Worm (Caenorhabditis elegans) whole organism, late embryonic: Measurements from ENCODE around the gene col-40.

Experiments
- C08G9.2 ChIP-seq: sonication (generic microtip); optimal IDR thresholded peaks from 2 replicates; lab custom pipeline; 2016; ENCODE audit warnings: mild to moderate bottlenecking, missing genetic modification characterization, moderate library complexity, missing compliant biosample characterization
- C38D4.7 ChIP-seq: fragments of 200-800 bp; sonication (Bioruptor generic); optimal IDR thresholded peaks from 2 replicates; lab custom pipeline; 2018; ENCODE audit warnings: mild to moderate bottlenecking, missing genetic modification characterization, moderate library complexity, missing compliant biosample characterization
- F13H6.1 ChIP-seq: sonication (generic microtip); optimal IDR thresholded peaks from 2 replicates; lab custom pipeline; 2016; ENCODE audit warnings: missing genetic modification characterization, missing compliant biosample characterization
- K02D7.2 ChIP-seq: sonication (generic microtip); optimal IDR thresholded peaks from 2 replicates; lab custom pipeline; 2017; ENCODE audit warnings: mild to moderate bottlenecking, missing genetic modification characterization, missing compliant biosample characterization
- Y22D7AL.16 ChIP-seq: sonication (generic microtip); optimal IDR thresholded peaks from 2 replicates; lab custom pipeline; 2016; ENCODE audit warnings: missing genetic modification characterization, missing compliant biosample characterization
- ceh-14 ChIP-seq: sonication (generic microtip); optimal IDR thresholded peaks from 2 replicates; lab custom pipeline; 2016; ENCODE audit warnings: missing genotype, missing genetic modification characterization, missing compliant biosample characterization
- ceh-19 ChIP-seq: fragments of 200-800 bp; sonication (Bioruptor generic); optimal IDR thresholded peaks from 2 replicates; lab custom pipeline; 2018; ENCODE audit warnings: mild to moderate bottlenecking, missing genetic modification characterization, missing compliant biosample characterization
- ceh-22 ChIP-seq: sonication (generic microtip); optimal IDR thresholded peaks from 2 replicates; lab custom pipeline; 2017; ENCODE audit warnings: missing biosample characterization, missing genetic modification characterization
- ceh-24 ChIP-seq: sonication (generic microtip); optimal IDR thresholded peaks from 2 replicates; lab custom pipeline; 2016; ENCODE audit warnings: mild to moderate bottlenecking, missing genetic modification characterization, missing compliant biosample characterization
- ceh-31 ChIP-seq: sonication (generic microtip); optimal IDR thresholded peaks from 2 replicates; lab custom pipeline; 2016; ENCODE audit warnings: missing genetic modification characterization, missing compliant biosample characterization
- ceh-34 ChIP-seq: sonication (generic microtip); optimal IDR thresholded peaks from 2 replicates; lab custom pipeline; 2016; ENCODE audit warnings: mild to moderate bottlenecking, missing genetic modification characterization, missing compliant biosample characterization
- ceh-45 ChIP-seq: fragments of 200-800 bp; sonication (Bioruptor generic); IDR thresholded peaks from 2 replicates; pipeline ENCODE4 v1.3.6; 2022; ENCODE audit warnings: missing genetic modification reagents, missing genetic modification characterization, missing compliant biosample characterization
- ceh-48 ChIP-seq: sonication (generic microtip); optimal IDR thresholded peaks from 2 replicates; lab custom pipeline; 2016; ENCODE audit warnings: missing genetic modification characterization, inconsistent platforms, missing compliant biosample characterization
- ceh-6 ChIP-seq: fragments of 200-800 bp; sonication (Bioruptor generic); optimal IDR thresholded peaks from 2 replicates; lab custom pipeline; 2018; ENCODE audit warnings: mild to moderate bottlenecking, missing genetic modification characterization, missing compliant biosample characterization
- dmd-4 ChIP-seq: sonication (generic microtip); optimal IDR thresholded peaks from 2 replicates; lab custom pipeline; 2016; ENCODE audit warnings: borderline replicate concordance, missing genetic modification characterization, missing compliant biosample characterization
- dve-1 ChIP-seq: sonication (generic microtip); optimal IDR thresholded peaks from 2 replicates; lab custom pipeline; 2017; ENCODE audit warnings: antibody characterized with exemption, mild to moderate bottlenecking, missing genetic modification characterization, missing compliant biosample characterization
- elt-2 ChIP-seq: sonication (generic microtip); optimal IDR thresholded peaks from 2 replicates; lab custom pipeline; 2016; ENCODE audit warnings: missing genetic modification reagents, missing genetic modification characterization, missing compliant biosample characterization
- elt-4 ChIP-seq: sonication (generic microtip); optimal IDR thresholded peaks from 2 replicates; lab custom pipeline; 2016; ENCODE audit warnings: missing genetic modification characterization, missing compliant biosample characterization
- hlh-13 ChIP-seq: fragments of 200-800 bp; sonication (Bioruptor generic); optimal IDR thresholded peaks from 2 replicates; lab custom pipeline; 2018; ENCODE audit warnings: mild to moderate bottlenecking, missing genetic modification characterization, missing compliant biosample characterization
- hlh-30 ChIP-seq: sonication (generic microtip); optimal IDR thresholded peaks from 2 replicates; lab custom pipeline; 2017; ENCODE audit warnings: antibody characterized with exemption, missing genetic modification characterization, missing compliant biosample characterization; ENCODE audit not compliant: insufficient read depth
- hlh-6 ChIP-seq: sonication (generic microtip); optimal IDR thresholded peaks from 2 replicates; lab custom pipeline; 2016; ENCODE audit warnings: missing genotype, missing genetic modification characterization, missing compliant biosample characterization
- hlh-8 ChIP-seq: sonication (generic microtip); optimal IDR thresholded peaks from 2 replicates; lab custom pipeline; 2016; ENCODE audit warnings: missing genotype, missing genetic modification characterization, missing compliant biosample characterization
- lim-6 ChIP-seq: sonication (generic microtip); optimal IDR thresholded peaks from 2 replicates; lab custom pipeline; 2016; ENCODE audit warnings: missing genetic modification characterization, missing compliant biosample characterization
- lin-11 ChIP-seq: fragments of 200-800 bp; sonication (Bioruptor generic); optimal IDR thresholded peaks from 2 replicates; lab custom pipeline; 2018; ENCODE audit warnings: mild to moderate bottlenecking, missing genetic modification characterization, missing compliant biosample characterization
- nfya-1 ChIP-seq: sonication (generic microtip); optimal IDR thresholded peaks from 2 replicates; lab custom pipeline; 2017; ENCODE audit warnings: missing genetic modification characterization, mild to moderate bottlenecking, missing compliant biosample characterization, antibody characterized with exemption, moderate library complexity
- nhr-11 ChIP-seq: fragments of 150-350 bp; optimal IDR thresholded peaks from 2 replicates; lab custom pipeline; 2014; ENCODE audit warnings: missing biosample characterization, missing genetic modification characterization
- nhr-232 ChIP-seq: sonication (generic microtip); optimal IDR thresholded peaks from 2 replicates; lab custom pipeline; 2016; ENCODE audit warnings: missing genetic modification characterization, missing compliant biosample characterization
- npax-4 ChIP-seq: sonication (generic microtip); optimal IDR thresholded peaks from 2 replicates; lab custom pipeline; 2016; ENCODE audit warnings: missing genetic modification characterization, missing compliant biosample characterization
- odd-2 ChIP-seq: sonication (generic microtip); optimal IDR thresholded peaks from 2 replicates; lab custom pipeline; 2017; ENCODE audit warnings: antibody characterized with exemption, mild to moderate bottlenecking, missing genetic modification characterization, missing compliant biosample characterization
- pha-4 ChIP-seq: fragments of 150-350 bp; optimal IDR thresholded peaks from 2 replicates; lab custom pipeline; 2018; ENCODE audit warnings: missing biosample characterization, missing genetic modification reagents, missing genetic modification characterization
- pqm-1 ChIP-seq: sonication (generic microtip); optimal IDR thresholded peaks from 2 replicates; lab custom pipeline; 2016; ENCODE audit warnings: missing genetic modification characterization, missing compliant biosample characterization
- pros-1 ChIP-seq: fragments of 150-350 bp; optimal IDR thresholded peaks from 2 replicates; lab custom pipeline; 2014; ENCODE audit warnings: missing biosample characterization, missing genetic modification reagents, missing genetic modification characterization
- ref-2 ChIP-seq: sonication (generic microtip); optimal IDR thresholded peaks from 2 replicates; lab custom pipeline; 2016; ENCODE audit warnings: missing genetic modification characterization, missing compliant biosample characterization
- rnt-1 ChIP-seq: sonication (generic microtip); optimal IDR thresholded peaks from 2 replicates; lab custom pipeline; 2016; ENCODE audit warnings: missing genetic modification characterization, missing compliant biosample characterization
- sdc-2 ChIP-seq: sonication (generic microtip); optimal IDR thresholded peaks from 2 replicates; lab custom pipeline; 2016; ENCODE audit warnings: missing genotype, missing genetic modification characterization, missing compliant biosample characterization
- sox-4 ChIP-seq: sonication (generic microtip); optimal IDR thresholded peaks from 2 replicates; lab custom pipeline; 2017; ENCODE audit warnings: mild to moderate bottlenecking, missing genetic modification characterization, inconsistent platforms, missing compliant biosample characterization
- ttx-3 ChIP-seq: sonication (generic microtip); optimal IDR thresholded peaks from 2 replicates; lab custom pipeline; 2016; ENCODE audit warnings: missing genetic modification reagents, missing genetic modification characterization, missing compliant biosample characterization
- unc-86 ChIP-seq: sonication (generic microtip); optimal IDR thresholded peaks from 2 replicates; lab custom pipeline; 2016; ENCODE audit warnings: missing genetic modification characterization, missing compliant biosample characterization
- zip-5 ChIP-seq: sonication (generic microtip); optimal IDR thresholded peaks from 2 replicates; lab custom pipeline; 2016; ENCODE audit warnings: missing genetic modification characterization, missing compliant biosample characterization
- ztf-16 ChIP-seq: sonication (generic microtip); optimal IDR thresholded peaks from 2 replicates; lab custom pipeline; 2017; ENCODE audit warnings: missing genetic modification characterization, missing compliant biosample characterization

The col-40 gene

ce11 chrII:1104409-1104808, 2.4 kb downstream of the col-40 start, which contains the start of gene T13B5.9:
T13B5.9 (minus strand) TSS chrII:1104509.
- TF ChIP-seq dmd-4 (tag; lab: Kevin White, UChicago) (no peak), dve-1 (tag; lab: Kevin White, UChicago) (no peak), pros-1 (tag; lab: Kevin White, UChicago) (no peak), lin-11 (tag; lab: Kevin White, UChicago) (no peak), ttx-3 (tag; lab: Kevin White, UChicago) (no peak), F13H6.1 (no peak), elt-4 (tag; lab: Kevin White, UChicago) (no peak), sdc-2 (no peak), ztf-16 (tag; lab: Kevin White, UChicago) (no peak), hlh-6 (tag; lab: Kevin White, UChicago) (no peak), elt-2 (tag; lab: Kevin White, UChicago) (no peak), K02D7.2 (no peak), hlh-30 (no peak), ceh-6 (no peak), ceh-24 (no peak), hlh-13 (GFP tag; lab: Kevin White, UChicago) (no peak), ceh-19 (no peak), Y22D7AL.16 (tag; lab: Kevin White, UChicago) (no peak), ceh-34 (tag; lab: Kevin White, UChicago) (no peak), hlh-8 (tag; lab: Kevin White, UChicago) (no peak)

- TF ChIP-seq elt-2 (tag; lab: Kevin White, UChicago) (peak; percentile 99), C38D4.7 (GFP tag; lab: Kevin White, UChicago) (no peak), pqm-1 (tag; lab: Kevin White, UChicago) (peak; percentile 54), zip-5 (tag; lab: Kevin White, UChicago) (no peak), F13H6.1 (no peak), ref-2 (tag; lab: Kevin White, UChicago) (no peak)
Observed at ce11 chrII:1103484-1104100, 3.2 kb downstream of the col-40 start.

- TF ChIP-seq lin-11 (tag; lab: Kevin White, UChicago): no peak
- TF ChIP-seq zip-5 (tag; lab: Kevin White, UChicago): no peak
- no peak for TF ChIP-seq elt-2 (tag; lab: Kevin White, UChicago)
- no peak for TF ChIP-seq nfya-1 (tag; lab: Kevin White, UChicago)
- TF ChIP-seq hlh-8 (tag; lab: Kevin White, UChicago): no peak
- TF ChIP-seq ceh-45 (GFP tag; lab: Robert Waterston, UW): no peak
- TF ChIP-seq lim-6: no peak
- TF ChIP-seq ref-2 (tag; lab: Kevin White, UChicago): no peak
- TF ChIP-seq K02D7.2: no peak
- no peak for TF ChIP-seq odd-2
- no peak for TF ChIP-seq C38D4.7 (GFP tag; lab: Kevin White, UChicago)
- TF ChIP-seq rnt-1 (tag; lab: Kevin White, UChicago): no peak
- no peak for TF ChIP-seq ceh-31 (tag; lab: Kevin White, UChicago)
- TF ChIP-seq nhr-232: no peak
- no peak for TF ChIP-seq ceh-48 (tag; lab: Kevin White, UChicago)
- TF ChIP-seq sox-4 (tag; lab: Kevin White, UChicago): no peak
- TF ChIP-seq unc-86: no peak
- TF ChIP-seq C08G9.2 (tag; lab: Kevin White, UChicago): no peak
Observed at ce11 chrII:1102209-1102608, 4.6 kb downstream of the col-40 start.

ce11 chrII:1101413-1101812, 5.4 kb downstream of the col-40 start:
- TF ChIP-seq nhr-11 (tag; lab: Kevin White, UChicago) (no peak), ttx-3 (tag; lab: Kevin White, UChicago) (no peak), pqm-1 (tag; lab: Kevin White, UChicago) (no peak), zip-5 (tag; lab: Kevin White, UChicago) (no peak), pha-4 (tag; lab: Kevin White, UChicago) (no peak), ceh-14 (tag; lab: Kevin White, UChicago) (no peak), ceh-22 (tag; lab: Kevin White, UChicago) (no peak), F13H6.1 (no peak), ceh-19 (no peak), npax-4 (tag; lab: Kevin White, UChicago) (no peak)
